Worm (Caenorhabditis elegans) whole organism, midembryonic: ENCODE data around the gene Y43F8B.12.

Experiments
- cog-1 ChIP-seq: sonication (generic microtip); optimal IDR thresholded peaks from 2 replicates; lab custom pipeline; 2016; ENCODE audit warnings: missing genetic modification characterization, missing compliant biosample characterization
- flt-1 ChIP-seq: fragments of 200-800 bp; sonication (Bioruptor generic); IDR thresholded peaks from 2 replicates; pipeline ENCODE4 v1.3.6; 2022; ENCODE audit warnings: missing genetic modification characterization, missing compliant biosample characterization
- med-1 ChIP-seq: sonication (generic microtip); optimal IDR thresholded peaks from 2 replicates; lab custom pipeline; 2017; ENCODE audit warnings: missing genetic modification characterization, mild to moderate bottlenecking, missing compliant biosample characterization, antibody characterized with exemption, missing genetic modification reagents; ENCODE audit not compliant: insufficient read depth

ce11 chrV:19428097-19428496, 40.1 kb upstream of the Y43F8B.12 start:
- no peak for TF ChIP-seq flt-1 (GFP tag; lab: Robert Waterston, UW)
- no peak for TF ChIP-seq cog-1 (tag; lab: Kevin White, UChicago)
- no peak for TF ChIP-seq med-1 (GFP tag; lab: Kevin White, UChicago)
